Worm (Caenorhabditis elegans): ENCODE data around the gene cyp-31A3.

ce11 chrIV:4748408-4749105 lies 12.3 kb upstream of the cyp-31A3 start, which contains the start of gene cyc-2.1:
- peak; percentile 92 for TF ChIP-seq snpc-3.4 (tag; optimal IDR thresholded peaks at IDR 0.05)
- TF ChIP-seq Y53G8AR.9 (GFP tag; conservative IDR thresholded peaks at IDR 0.05) = peak; percentile 82
- TF ChIP-seq unc-130 (GFP tag; optimal IDR thresholded peaks at IDR 0.05) = peak; percentile 43
- TF ChIP-seq madf-8 (GFP tag; conservative IDR thresholded peaks at IDR 0.05) = no peak
- TF ChIP-seq hmg-1.2 (GFP tag; IDR thresholded peaks at IDR 0.05) = peak; percentile 69

All from whole organism, young adult.